Worm (Caenorhabditis elegans): ENCODE data around the gene rnp-3.

rnp-3 gene

ce11 chrIV:4167296-4167695 lies 6.6 kb upstream of the rnp-3 start:
- TF ChIP-seq nhr-25 (tag; optimal IDR thresholded peaks at IDR 0.05): no peak
- TF ChIP-seq ztf-11 (tag; optimal IDR thresholded peaks at IDR 0.05): no peak
- no peak for TF ChIP-seq ceh-16 (tag; optimal IDR thresholded peaks at IDR 0.05)
- TF ChIP-seq nhr-67 (tag; optimal IDR thresholded peaks at IDR 0.05): no peak
- no peak for TF ChIP-seq R02D3.7 (tag; optimal IDR thresholded peaks at IDR 0.05)
- no peak for TF ChIP-seq egl-27 (tag; optimal IDR thresholded peaks at IDR 0.05)
- no peak for TF ChIP-seq nfya-1 (tag; optimal IDR thresholded peaks at IDR 0.05; ENCODE audit: insufficient read depth)
- TF ChIP-seq nhr-237 (tag; optimal IDR thresholded peaks at IDR 0.05): no peak
- TF ChIP-seq lin-15B (tag; optimal IDR thresholded peaks at IDR 0.05): no peak
- no peak for TF ChIP-seq mdl-1 (tag; optimal IDR thresholded peaks at IDR 0.05)
- TF ChIP-seq snpc-4 (tag; optimal IDR thresholded peaks at IDR 0.05): no peak
- TF ChIP-seq nhr-77 (tag; optimal IDR thresholded peaks at IDR 0.05): no peak
- TF ChIP-seq zag-1 (tag; optimal IDR thresholded peaks at IDR 0.05): no peak
- TF ChIP-seq lin-39 (tag; optimal IDR thresholded peaks at IDR 0.05): no peak
- no peak for TF ChIP-seq sea-2 (GFP tag; optimal IDR thresholded peaks at IDR 0.05)
- TF ChIP-seq tbx-2 (tag; optimal IDR thresholded peaks at IDR 0.05): no peak
- TF ChIP-seq jun-1 (tag; optimal IDR thresholded peaks at IDR 0.05): no peak

ce11 chrIV:4171531-4172163 lies 2.2 kb upstream of the rnp-3 start, which contains the start of the genes K08D10.13 and rnp-2:
TSS of gene K08D10.13 (minus strand) at chrIV:4171581.
TSS of gene rnp-2 (plus strand) at chrIV:4172076.
- TF ChIP-seq pqm-1 (tag; optimal IDR thresholded peaks at IDR 0.05) (no peak), lsy-12 (tag; optimal IDR thresholded peaks at IDR 0.05) (no peak), elt-2 (tag; optimal IDR thresholded peaks at IDR 0.05) (peak; percentile 3), nhr-237 (tag; optimal IDR thresholded peaks at IDR 0.05) (no peak), snpc-4 (tag; optimal IDR thresholded peaks at IDR 0.05) (peak; percentile 75), lin-15B (tag; optimal IDR thresholded peaks at IDR 0.05) (peak; percentile 87), mdl-1 (tag; optimal IDR thresholded peaks at IDR 0.05) (no peak)

- no peak for TF ChIP-seq nfya-1 (tag; optimal IDR thresholded peaks at IDR 0.05; ENCODE audit: insufficient read depth)
- TF ChIP-seq tbx-2 (tag; optimal IDR thresholded peaks at IDR 0.05): no peak
- no peak for TF ChIP-seq ZK546.5 (tag; optimal IDR thresholded peaks at IDR 0.05)
- TF ChIP-seq lsy-12 (tag; optimal IDR thresholded peaks at IDR 0.05): no peak
- TF ChIP-seq skn-1 (tag; optimal IDR thresholded peaks at IDR 0.05): no peak
- no peak for TF ChIP-seq daf-12 (tag; optimal IDR thresholded peaks at IDR 0.05)
- no peak for TF ChIP-seq ama-1 (optimal IDR thresholded peaks at IDR 0.05)
- no peak for TF ChIP-seq pqm-1 (tag; optimal IDR thresholded peaks at IDR 0.05)
- TF ChIP-seq jun-1 (tag; optimal IDR thresholded peaks at IDR 0.05): no peak
- no peak for TF ChIP-seq ceh-82 (tag; optimal IDR thresholded peaks at IDR 0.05)
- TF ChIP-seq R02D3.7 (tag; optimal IDR thresholded peaks at IDR 0.05): no peak
- no peak for TF ChIP-seq egl-5 (tag; optimal IDR thresholded peaks at IDR 0.05)
- TF ChIP-seq lin-39 (tag; optimal IDR thresholded peaks at IDR 0.05): no peak
- TF ChIP-seq nhr-67 (tag; optimal IDR thresholded peaks at IDR 0.05): no peak
- TF ChIP-seq elt-3 (tag; optimal IDR thresholded peaks at IDR 0.05): no peak
- TF ChIP-seq snpc-4 (tag; optimal IDR thresholded peaks at IDR 0.05): no peak
- TF ChIP-seq mml-1 (tag; optimal IDR thresholded peaks at IDR 0.05): no peak
- no peak for TF ChIP-seq fos-1 (tag; optimal IDR thresholded peaks at IDR 0.05)
- TF ChIP-seq eor-1 (tag; optimal IDR thresholded peaks at IDR 0.05): no peak
Observed at ce11 chrIV:4172242-4172641, 1.6 kb upstream of the rnp-3 start.

ce11 chrIV:4176088-4176487 lies 2.2 kb downstream of the rnp-3 start, which contains the start of gene dnj-15:
TSS of gene dnj-15 (plus strand) at chrIV:4176388.
- no peak for TF ChIP-seq ZK546.5 (tag; optimal IDR thresholded peaks at IDR 0.05)
- no peak for TF ChIP-seq zag-1 (tag; optimal IDR thresholded peaks at IDR 0.05)
- TF ChIP-seq R02D3.7 (tag; optimal IDR thresholded peaks at IDR 0.05): no peak
- no peak for TF ChIP-seq ztf-4 (tag; optimal IDR thresholded peaks at IDR 0.05)
- TF ChIP-seq ztf-11 (tag; optimal IDR thresholded peaks at IDR 0.05): no peak
- no peak for TF ChIP-seq nhr-25 (tag; optimal IDR thresholded peaks at IDR 0.05)
- no peak for TF ChIP-seq pha-4 (tag; optimal IDR thresholded peaks at IDR 0.05)
- TF ChIP-seq ceh-16 (tag; optimal IDR thresholded peaks at IDR 0.05): no peak
- no peak for TF ChIP-seq eor-1 (tag; optimal IDR thresholded peaks at IDR 0.05)
- no peak for TF ChIP-seq daf-12 (tag; optimal IDR thresholded peaks at IDR 0.05)
- TF ChIP-seq nhr-43 (tag; optimal IDR thresholded peaks at IDR 0.05; ENCODE audit: poor library complexity, severe bottlenecking): no peak
- no peak for TF ChIP-seq nhr-12 (tag; optimal IDR thresholded peaks at IDR 0.05)
- no peak for TF ChIP-seq sea-2 (GFP tag; optimal IDR thresholded peaks at IDR 0.05)
- TF ChIP-seq elt-3 (tag; optimal IDR thresholded peaks at IDR 0.05): no peak
- no peak for TF ChIP-seq fos-1 (tag; optimal IDR thresholded peaks at IDR 0.05)
- no peak for TF ChIP-seq nhr-28 (tag; optimal IDR thresholded peaks at IDR 0.05)
